Worm (Caenorhabditis elegans) whole organism, mixed stage, embryonic: Measurements from ENCODE around the gene F02D8.1.

Experiments used
- ces-1 ChIP-seq: fragments of 150-350 bp; optimal IDR thresholded peaks from 2 replicates; lab custom pipeline; 2014; ENCODE audit warnings: missing biosample characterization, missing genetic modification reagents, missing genetic modification characterization
- drap-1 ChIP-seq: fragments of 200-800 bp; sonication (Bioruptor generic); optimal IDR thresholded peaks from 3 replicates; lab custom pipeline; 2018; ENCODE audit warnings: mild to moderate bottlenecking, missing genetic modification characterization, missing compliant biosample characterization
- elt-1 ChIP-seq: sonication (generic microtip); optimal IDR thresholded peaks from 2 replicates; lab custom pipeline; 2017; ENCODE audit warnings: missing genetic modification characterization, mild to moderate bottlenecking, missing compliant biosample characterization, antibody characterized with exemption, moderate library complexity, borderline replicate concordance; ENCODE audit not compliant: insufficient read depth
- elt-3 ChIP-seq: fragments of 150-350 bp; optimal IDR thresholded peaks from 2 replicates; lab custom pipeline; 2014; ENCODE audit warnings: missing biosample characterization, missing genetic modification characterization
- hlh-1 ChIP-seq: fragments of 150-350 bp; optimal IDR thresholded peaks from 2 replicates; lab custom pipeline; 2014; ENCODE audit warnings: missing biosample characterization, missing genetic modification reagents, missing genetic modification characterization
- nhr-12 ChIP-seq: fragments of 150-350 bp; optimal IDR thresholded peaks from 2 replicates; lab custom pipeline; 2014; ENCODE audit warnings: missing biosample characterization, missing genetic modification characterization
- nhr-237 ChIP-seq: fragments of 150-350 bp; optimal IDR thresholded peaks from 2 replicates; lab custom pipeline; 2014; ENCODE audit warnings: missing biosample characterization, missing genetic modification characterization
- nhr-28 ChIP-seq: fragments of 150-350 bp; optimal IDR thresholded peaks from 2 replicates; lab custom pipeline; 2014; ENCODE audit warnings: missing biosample characterization, missing genetic modification characterization
- pha-4 ChIP-seq: fragments of 150-350 bp; optimal IDR thresholded peaks from 2 replicates; lab custom pipeline; 2018; ENCODE audit warnings: missing biosample characterization, missing genetic modification reagents, missing genetic modification characterization
- snpc-4 ChIP-seq: fragments of 150-350 bp; optimal IDR thresholded peaks from 2 replicates; lab custom pipeline; 2014; ENCODE audit warnings: missing biosample characterization, missing genetic modification characterization
- tbx-8 ChIP-seq: fragments of 200-800 bp; sonication (Bioruptor generic); optimal IDR thresholded peaks from 2 replicates; lab custom pipeline; 2018; ENCODE audit warnings: mild to moderate bottlenecking, missing genetic modification characterization, moderate library complexity, missing compliant biosample characterization
- zip-8 ChIP-seq: fragments of 150-350 bp; optimal IDR thresholded peaks from 2 replicates; lab custom pipeline; 2014; ENCODE audit warnings: missing biosample characterization, missing genetic modification characterization

DNA sequence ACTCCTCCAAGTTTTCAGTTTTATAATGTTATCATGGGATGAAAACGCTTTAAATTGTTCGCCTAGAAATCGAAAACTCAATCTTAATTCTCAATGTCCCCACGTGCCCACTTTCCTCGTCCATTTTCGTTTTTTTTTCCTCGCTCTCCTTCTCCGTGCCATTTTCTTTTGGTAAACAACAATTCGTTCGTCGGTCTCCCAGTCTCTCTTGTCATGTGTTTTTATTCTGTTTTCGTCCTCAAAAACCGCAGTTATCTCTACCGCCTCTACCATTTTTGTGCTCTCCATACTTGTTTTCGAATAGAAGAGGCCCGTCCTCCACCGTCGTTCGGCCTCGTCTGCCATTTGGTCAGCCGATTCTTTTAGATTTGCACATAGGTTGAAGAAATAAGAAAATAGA, 29.9 kb downstream of the F02D8.1 start:
- no peak for TF ChIP-seq elt-1
- no peak for TF ChIP-seq tbx-8
- no peak for TF ChIP-seq snpc-4 (tag; lab: Kevin White, UChicago)
- TF ChIP-seq hlh-1 (tag; lab: Kevin White, UChicago) = no peak
- TF ChIP-seq nhr-12 (tag; lab: Kevin White, UChicago) = no peak
- no peak for TF ChIP-seq zip-8 (tag; lab: Kevin White, UChicago)
- TF ChIP-seq elt-3 (tag; lab: Kevin White, UChicago) = no peak
- TF ChIP-seq drap-1 (GFP tag; lab: Kevin White, UChicago) = no peak
- TF ChIP-seq nhr-28 (tag; lab: Kevin White, UChicago) = no peak
- no peak for TF ChIP-seq nhr-237
- no peak for TF ChIP-seq ces-1 (GFP tag; lab: Kevin White, UChicago)
- no peak for TF ChIP-seq pha-4 (tag; lab: Kevin White, UChicago)
